Worm (Caenorhabditis elegans) whole organism, midembryonic: ENCODE measurements around the gene C05D11.8.
A peak's percentile ranks its signal among the peaks of the same experiment; 100 is the strongest.

Experiments
- T22C8.4 ChIP-seq: fragments of 200-800 bp; sonication (Bioruptor generic); IDR thresholded peaks from 2 replicates; pipeline ENCODE4 v1.3.6; 2022; ENCODE audit warnings: missing genetic modification characterization, missing compliant biosample characterization
- flt-1 ChIP-seq: fragments of 200-800 bp; sonication (Bioruptor generic); IDR thresholded peaks from 2 replicates; pipeline ENCODE4 v1.3.6; 2022; ENCODE audit warnings: missing genetic modification characterization, missing compliant biosample characterization
- med-1 ChIP-seq: sonication (generic microtip); optimal IDR thresholded peaks from 2 replicates; lab custom pipeline; 2017; ENCODE audit warnings: missing genetic modification characterization, mild to moderate bottlenecking, missing compliant biosample characterization, antibody characterized with exemption, missing genetic modification reagents; ENCODE audit not compliant: insufficient read depth
- ref-1 ChIP-seq: fragments of 200-800 bp; sonication (Bioruptor generic); conservative IDR thresholded peaks from 2 replicates; pipeline ENCODE4 v1.3.6; 2022; ENCODE audit warnings: missing genetic modification reagents, missing genetic modification characterization, missing compliant biosample characterization
- tab-1 ChIP-seq: fragments of 200-800 bp; sonication (Bioruptor generic); IDR thresholded peaks from 2 replicates; pipeline ENCODE4 v1.3.6; 2022; ENCODE audit warnings: missing genetic modification characterization, missing compliant biosample characterization
- ztf-23 ChIP-seq: fragments of 200-800 bp; sonication (Bioruptor generic); IDR thresholded peaks from 2 replicates; pipeline ENCODE4 v1.3.6; 2022; ENCODE audit warnings: missing genetic modification reagents, missing genetic modification characterization, missing compliant biosample characterization
- ztf-29 ChIP-seq: fragments of 200-800 bp; sonication (Bioruptor generic); IDR thresholded peaks from 2 replicates; pipeline ENCODE4 v1.3.6; 2022; ENCODE audit warnings: missing genetic modification reagents, missing genetic modification characterization, missing compliant biosample characterization

- peak; percentile 68; the same call in 1 of the 2 replicates for TF ChIP-seq flt-1
- no peak for TF ChIP-seq ref-1 (GFP tag; lab: Robert Waterston, UW)
- no peak for TF ChIP-seq ztf-29
- TF ChIP-seq tab-1 (GFP tag; lab: Robert Waterston, UW): no peak
- no peak for TF ChIP-seq T22C8.4 (GFP tag; lab: Robert Waterston, UW)
- no peak for TF ChIP-seq med-1 (GFP tag; lab: Kevin White, UChicago)
- no peak for TF ChIP-seq ztf-23 (GFP tag; lab: Robert Waterston, UW)
These were observed 4.7 kb upstream of the C05D11.8 start, which contains the start of the genes mrps-17 and txdc-9 for ce11 chrIII:6431766-6432228.
